Fruit fly (Drosophila melanogaster) whole organism, embryonic: ENCODE measurements around the gene Cpn.

Experiments
- Antp ChIP-seq: fragments of 200-800 bp; sonication (Bioruptor generic); optimal IDR thresholded peaks from 3 replicates; lab custom pipeline; 2016; ENCODE audit warnings: missing biosample characterization, missing genetic modification characterization
- CG11085 ChIP-seq: fragments of 200-800 bp; sonication (Bioruptor generic); IDR thresholded peaks from 2 replicates; pipeline ENCODE4 v1.3.6; 2022; ENCODE audit warnings: missing biosample characterization, missing genetic modification characterization
- CG12071 ChIP-seq: fragments of 200-800 bp; sonication (Bioruptor generic); optimal IDR thresholded peaks from 3 replicates; lab custom pipeline; 2018; ENCODE audit warnings: missing biosample characterization, mild to moderate bottlenecking, missing genetic modification characterization
- CG12155 ChIP-seq: fragments of 200-800 bp; sonication (Bioruptor generic); optimal IDR thresholded peaks from 3 replicates; lab custom pipeline; 2016; ENCODE audit warnings: missing biosample characterization, missing genetic modification characterization
- CG12219 ChIP-seq: fragments of 200-800 bp; sonication (Bioruptor generic); optimal IDR thresholded peaks from 3 replicates; lab custom pipeline; 2018; ENCODE audit warnings: missing biosample characterization, mild to moderate bottlenecking, missing genetic modification characterization
- CG15073 ChIP-seq: fragments of 200-800 bp; sonication (Bioruptor generic); optimal IDR thresholded peaks from 2 replicates; lab custom pipeline; 2016; ENCODE audit warnings: missing biosample characterization, missing genetic modification characterization
- CG1603 ChIP-seq: fragments of 200-800 bp; sonication (Bioruptor generic); optimal IDR thresholded peaks from 2 replicates; lab custom pipeline; 2019; ENCODE audit warnings: missing biosample characterization, mild to moderate bottlenecking, missing genetic modification characterization, moderate library complexity
- CG16779 ChIP-seq: fragments of 200-800 bp; sonication (Bioruptor generic); IDR thresholded peaks from 2 replicates; pipeline ENCODE4 v1.3.6; 2022; ENCODE audit warnings: missing biosample characterization, missing genetic modification characterization
- CG18262 ChIP-seq: fragments of 200-800 bp; optimal IDR thresholded peaks from 3 replicates; lab custom pipeline; 2019; ENCODE audit warnings: missing biosample characterization, mild to moderate bottlenecking, missing genetic modification characterization, moderate library complexity
- CG18476 ChIP-seq: fragments of 200-800 bp; sonication (Bioruptor generic); optimal IDR thresholded peaks from 2 replicates; lab custom pipeline; 2016; ENCODE audit warnings: missing biosample characterization, mild to moderate bottlenecking, missing genetic modification characterization
- CG31224 ChIP-seq: fragments of 200-800 bp; sonication (Bioruptor generic); IDR thresholded peaks from 2 replicates; pipeline ENCODE4 v1.3.6; 2022; ENCODE audit warnings: missing biosample characterization, missing genetic modification characterization
- CG3281 ChIP-seq: fragments of 200-800 bp; sonication (Bioruptor generic); optimal IDR thresholded peaks from 3 replicates; lab custom pipeline; 2017; ENCODE audit warnings: missing biosample characterization, mild to moderate bottlenecking, missing genetic modification characterization
- CG42726 ChIP-seq: fragments of 200-800 bp; sonication (Bioruptor generic); IDR thresholded peaks from 2 replicates; pipeline ENCODE4 v1.3.6; 2022; ENCODE audit warnings: missing biosample characterization, missing genetic modification characterization; ENCODE audit not compliant: partially characterized antibody
- CG4854 ChIP-seq: fragments of 200-800 bp; sonication (Bioruptor generic); optimal IDR thresholded peaks from 2 replicates; lab custom pipeline; 2016; ENCODE audit warnings: missing biosample characterization, missing genetic modification characterization, inconsistent platforms
- CG6272 ChIP-seq: fragments of 200-800 bp; sonication (Bioruptor generic); IDR thresholded peaks from 2 replicates; pipeline ENCODE4 v1.3.6; 2022; ENCODE audit warnings: missing biosample characterization, missing genetic modification characterization
- CG8478 ChIP-seq: fragments of >200 bp; optimal IDR thresholded peaks from 2 replicates; lab custom pipeline; 2018
- CG9817 ChIP-seq: fragments of 200-800 bp; sonication (Bioruptor generic); optimal IDR thresholded peaks from 2 replicates; lab custom pipeline; 2018; ENCODE audit warnings: missing biosample characterization, mild to moderate bottlenecking, missing genetic modification characterization, moderate library complexity
- Chrac-16 ChIP-seq: fragments of 200-800 bp; sonication (Bioruptor generic); optimal IDR thresholded peaks from 3 replicates; lab custom pipeline; 2016; ENCODE audit warnings: missing biosample characterization, missing genetic modification characterization
- Dp ChIP-seq: fragments of 200-800 bp; sonication (Bioruptor generic); optimal IDR thresholded peaks from 2 replicates; lab custom pipeline; 2018; ENCODE audit warnings: missing biosample characterization, mild to moderate bottlenecking, missing genetic modification characterization, moderate library complexity
- Drgx ChIP-seq: fragments of 200-800 bp; sonication (Bioruptor generic); IDR thresholded peaks from 2 replicates; pipeline ENCODE4 v1.3.6; 2022; ENCODE audit warnings: missing biosample characterization, missing genetic modification characterization
- ERR ChIP-seq: fragments of 200-800 bp; sonication (Bioruptor generic); optimal IDR thresholded peaks from 2 replicates; lab custom pipeline; 2016; ENCODE audit warnings: missing biosample characterization, missing genetic modification characterization
- Lpt ChIP-seq: fragments of >200 bp; optimal IDR thresholded peaks from 2 replicates; lab custom pipeline; 2018; ENCODE audit warnings: missing biosample characterization, missing genetic modification characterization
- MESR4 ChIP-seq: fragments of 200-800 bp; sonication (Bioruptor generic); optimal IDR thresholded peaks from 2 replicates; lab custom pipeline; 2018; ENCODE audit warnings: missing biosample characterization, mild to moderate bottlenecking, missing genetic modification characterization, moderate library complexity
- Xbp1 ChIP-seq: fragments of 200-800 bp; sonication (Bioruptor generic); optimal IDR thresholded peaks from 3 replicates; lab custom pipeline; 2016; ENCODE audit warnings: missing biosample characterization, mild to moderate bottlenecking, missing genetic modification characterization
- YL-1 ChIP-seq: fragments of 200-800 bp; sonication (Bioruptor generic); optimal IDR thresholded peaks from 3 replicates; lab custom pipeline; 2017; ENCODE audit warnings: missing biosample characterization, mild to moderate bottlenecking, missing genetic modification characterization
- al ChIP-seq: fragments of 200-800 bp; sonication (Bioruptor generic); IDR thresholded peaks from 2 replicates; pipeline ENCODE4 v1.3.6; 2022; ENCODE audit warnings: missing biosample characterization, missing genetic modification characterization
- aop ChIP-seq: fragments of 200-800 bp; sonication (Bioruptor generic); IDR thresholded peaks from 2 replicates; pipeline ENCODE4 v1.3.6; 2022; ENCODE audit warnings: missing biosample characterization, missing genetic modification characterization
- ash1 ChIP-seq: fragments of 200-800 bp; sonication (Bioruptor generic); optimal IDR thresholded peaks from 2 replicates; lab custom pipeline; 2018; ENCODE audit warnings: missing biosample characterization, mild to moderate bottlenecking, missing genetic modification characterization
- btn ChIP-seq: fragments of 200-800 bp; sonication (Bioruptor generic); optimal IDR thresholded peaks from 2 replicates; lab custom pipeline; 2016; ENCODE audit warnings: missing biosample characterization, missing genetic modification characterization
- croc ChIP-seq: fragments of 200-800 bp; sonication (Bioruptor generic); conservative IDR thresholded peaks from 3 replicates; pipeline ENCODE4 v1.3.6; 2022; ENCODE audit warnings: missing biosample characterization, missing genetic modification characterization
- en ChIP-seq: fragments of 200-800 bp; sonication (Bioruptor generic); optimal IDR thresholded peaks from 2 replicates; lab custom pipeline; 2016; ENCODE audit warnings: missing biosample characterization, missing genetic modification characterization
- exex ChIP-seq: fragments of 200-800 bp; sonication (Bioruptor generic); optimal IDR thresholded peaks from 4 replicates; lab custom pipeline; 2018; ENCODE audit warnings: missing biosample characterization, mild to moderate bottlenecking, missing genetic modification characterization, moderate library complexity
- grn ChIP-seq: fragments of 200-800 bp; sonication (Bioruptor generic); optimal IDR thresholded peaks from 3 replicates; lab custom pipeline; 2017; ENCODE audit warnings: missing biosample characterization, missing genetic modification characterization
- gro ChIP-seq: fragments of 200-800 bp; sonication (Bioruptor generic); optimal IDR thresholded peaks from 2 replicates; lab custom pipeline; 2016; ENCODE audit warnings: missing biosample characterization, missing genetic modification characterization
- ham ChIP-seq: fragments of 200-800 bp; sonication (Bioruptor generic); IDR thresholded peaks from 2 replicates; pipeline ENCODE4 v1.3.6; 2022; ENCODE audit warnings: missing biosample characterization, missing genetic modification characterization
- hbn ChIP-seq: fragments of 200-800 bp; sonication (Bioruptor generic); IDR thresholded peaks from 2 replicates; pipeline ENCODE4 v1.3.6; 2022; ENCODE audit warnings: missing biosample characterization, missing genetic modification characterization; ENCODE audit not compliant: partially characterized antibody
- hth ChIP-seq: fragments of >200 bp; optimal IDR thresholded peaks from 2 replicates; lab custom pipeline; 2017; ENCODE audit warnings: inconsistent platforms
- jing ChIP-seq: fragments of 200-800 bp; sonication (Bioruptor generic); optimal IDR thresholded peaks from 2 replicates; lab custom pipeline; 2018; ENCODE audit warnings: missing biosample characterization, mild to moderate bottlenecking, missing genetic modification characterization
- maf-S ChIP-seq: fragments of 200-800 bp; sonication (Bioruptor generic); optimal IDR thresholded peaks from 2 replicates; lab custom pipeline; 2016; ENCODE audit warnings: missing biosample characterization, missing genetic modification characterization
- mirr ChIP-seq: fragments of 200-800 bp; sonication (Bioruptor generic); optimal IDR thresholded peaks from 3 replicates; lab custom pipeline; 2018; ENCODE audit warnings: missing biosample characterization, mild to moderate bottlenecking, missing genetic modification characterization
- p53 ChIP-seq: fragments of 200-800 bp; sonication (Bioruptor generic); optimal IDR thresholded peaks from 2 replicates; lab custom pipeline; 2016; ENCODE audit warnings: missing biosample characterization, missing genetic modification characterization
- run ChIP-seq: fragments of 200-800 bp; sonication (Bioruptor generic); optimal IDR thresholded peaks from 3 replicates; lab custom pipeline; 2018; ENCODE audit warnings: missing biosample characterization, mild to moderate bottlenecking, missing genetic modification characterization
- sima ChIP-seq: fragments of 200-800 bp; sonication (Bioruptor generic); optimal IDR thresholded peaks from 2 replicates; lab custom pipeline; 2016; ENCODE audit warnings: missing biosample characterization, missing genetic modification characterization
- sug ChIP-seq: fragments of 200-800 bp; optimal IDR thresholded peaks from 2 replicates; lab custom pipeline; 2019; ENCODE audit warnings: missing biosample characterization, mild to moderate bottlenecking, missing genetic modification characterization, moderate library complexity

Gene Cpn

DNA sequence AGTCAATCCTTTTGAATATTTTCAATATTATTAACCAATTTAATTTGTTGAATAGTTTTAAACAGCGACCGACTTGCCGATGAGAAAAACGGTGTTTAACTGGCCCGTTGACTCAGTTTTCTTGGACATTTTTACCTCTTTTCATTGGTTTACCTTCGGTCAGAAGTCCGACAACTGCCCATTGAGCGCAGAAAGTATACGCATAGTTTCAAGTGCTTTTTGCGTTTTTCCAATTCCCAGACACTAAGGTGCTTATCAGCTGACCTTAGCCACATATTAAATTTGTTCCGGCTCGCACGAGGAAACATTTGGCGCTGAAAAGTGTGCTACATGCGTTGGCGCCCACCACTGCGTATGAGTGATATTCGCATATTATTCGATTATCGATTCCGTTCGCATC is at the start of gene Cpn:
Gene Cpn, minus strand, starts transcription at position 101 of the 400 bp plus-strand sequence.
- TF ChIP-seq run (no peak), CG6272 (GFP tag; lab: Robert Waterston, UW) (no peak), CG18262 (tag; lab: Kevin White, UChicago) (no peak), croc (no peak), CG4854 (GFP tag; lab: Kevin White, UChicago) (no peak), ERR (no peak), MESR4 (GFP tag; lab: Kevin White, UChicago) (no peak), YL-1 (no peak), CG16779 (GFP tag; lab: Robert Waterston, UW) (no peak), jing (no peak), Lpt (GFP tag; lab: Kevin White, UChicago) (no peak), Xbp1 (GFP tag; lab: Kevin White, UChicago) (no peak), ham (GFP tag; lab: Robert Waterston, UW) (no peak)

dm6 chr3R:12214201-12214600 is 48.2 kb upstream of the Cpn start, which contains the start of gene CG14742:
TSS of gene CG14742 (plus strand) at chr3R:12214501.
- TF ChIP-seq CG3281 (GFP tag; lab: Kevin White, UChicago) (no peak), CG12155 (GFP tag; lab: Kevin White, UChicago) (no peak), maf-S (no peak), CG12071 (GFP tag; lab: Kevin White, UChicago) (no peak), hth (lab: Kevin White, UChicago) (no peak), CG8478 (lab: Kevin White, UChicago) (no peak), p53 (GFP tag; lab: Kevin White, UChicago) (no peak), Antp (GFP tag; lab: Kevin White, UChicago) (no peak), hbn (GFP tag; lab: Robert Waterston, UW) (no peak), CG15073 (no peak), CG9817 (tag; lab: Kevin White, UChicago) (no peak), Dp (GFP tag; lab: Kevin White, UChicago) (no peak)

dm6 chr3R:12211552-12211951 is 45.6 kb upstream of the Cpn start:
- no peak for TF ChIP-seq CG18476 (GFP tag; lab: Kevin White, UChicago)
- TF ChIP-seq grn (GFP tag; lab: Kevin White, UChicago), result peak; percentile 43
- TF ChIP-seq CG4854 (GFP tag; lab: Kevin White, UChicago), result no peak
- peak; percentile 84 for TF ChIP-seq exex (tag; lab: Kevin White, UChicago)
- TF ChIP-seq sug, result peak; percentile 64
- peak; percentile 80 for TF ChIP-seq mirr (GFP tag; lab: Kevin White, UChicago)

DNA sequence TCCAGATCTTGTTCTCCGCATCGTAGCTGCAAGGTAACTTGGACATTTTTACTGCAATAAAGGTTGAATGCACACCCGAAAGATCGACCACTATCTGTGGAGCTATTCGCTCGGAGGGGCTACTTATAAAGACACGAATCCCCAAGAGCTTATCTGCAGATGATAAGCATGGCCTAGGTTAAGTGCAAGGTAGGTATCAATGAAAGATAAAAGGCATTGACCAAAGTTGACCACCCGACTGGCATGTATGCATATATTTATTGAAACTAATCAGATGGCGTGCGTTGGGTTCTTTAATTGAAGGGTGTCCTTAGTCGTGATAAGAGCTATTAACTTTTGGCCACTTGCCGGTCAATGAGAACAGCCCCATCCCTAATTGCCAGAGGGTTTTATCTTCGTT is 44.3 kb upstream of the Cpn start, which contains the start of gene CG4830:
Gene CG4830, minus strand, starts transcription at position 101 of the 400 bp plus-strand sequence.
- no peak for TF ChIP-seq CG11085 (GFP tag; lab: Robert Waterston, UW)
- TF ChIP-seq mirr (GFP tag; lab: Kevin White, UChicago), result peak; percentile 28
- TF ChIP-seq btn (GFP tag; lab: Kevin White, UChicago), result no peak
- no peak for TF ChIP-seq gro (GFP tag; lab: Kevin White, UChicago)

DNA sequence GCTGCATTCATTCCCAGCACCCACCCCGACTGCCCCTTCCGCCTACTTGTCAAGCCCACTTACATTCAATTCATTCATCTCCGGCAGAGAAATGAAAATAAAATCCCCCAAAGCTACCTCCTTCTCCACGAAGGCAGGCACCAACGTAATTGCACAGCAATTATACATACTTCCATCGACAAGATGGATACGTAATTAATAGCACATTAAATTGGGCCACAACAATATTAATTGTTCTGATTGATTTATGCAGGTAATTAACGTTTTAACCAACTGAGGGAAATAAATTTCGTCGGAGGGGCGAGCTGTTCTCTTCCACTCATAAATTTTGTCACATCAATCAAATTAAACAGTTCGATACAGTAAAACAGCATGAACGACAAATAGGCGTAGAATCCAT is 31.7 kb upstream of the Cpn start, which contains the start of gene Adk1:
Gene Adk1, plus strand, starts transcription at position 301 of the 400 bp plus-strand sequence.
- no peak for TF ChIP-seq aop (GFP tag; lab: Robert Waterston, UW)
- no peak for TF ChIP-seq ash1
- TF ChIP-seq CG31224 (GFP tag; lab: Robert Waterston, UW), result no peak
- no peak for TF ChIP-seq Drgx (GFP tag; lab: Robert Waterston, UW)
- no peak for TF ChIP-seq CG42726 (GFP tag; lab: Robert Waterston, UW)
- no peak for TF ChIP-seq CG12219
- TF ChIP-seq Chrac-16 (GFP tag; lab: Kevin White, UChicago), result no peak
- TF ChIP-seq al, result no peak
- no peak for TF ChIP-seq en (GFP tag; lab: Kevin White, UChicago)
- TF ChIP-seq sima (GFP tag; lab: Kevin White, UChicago), result no peak
- no peak for TF ChIP-seq CG1603 (tag; lab: Kevin White, UChicago)
